Fruit fly (Drosophila melanogaster) S2 (cell line): Measurements from ENCODE around the gene FucTD.

ENCODE experiments used
- CG8478 ChIP-seq: fragments of >200 bp; optimal IDR thresholded peaks from 2 replicates; lab custom pipeline; 2018
- CTCF ChIP-seq, 2 experiments: fragments of >200 bp; optimal IDR thresholded peaks; 2 replicates each; lab custom pipeline; 2018

Gene FucTD

DNA sequence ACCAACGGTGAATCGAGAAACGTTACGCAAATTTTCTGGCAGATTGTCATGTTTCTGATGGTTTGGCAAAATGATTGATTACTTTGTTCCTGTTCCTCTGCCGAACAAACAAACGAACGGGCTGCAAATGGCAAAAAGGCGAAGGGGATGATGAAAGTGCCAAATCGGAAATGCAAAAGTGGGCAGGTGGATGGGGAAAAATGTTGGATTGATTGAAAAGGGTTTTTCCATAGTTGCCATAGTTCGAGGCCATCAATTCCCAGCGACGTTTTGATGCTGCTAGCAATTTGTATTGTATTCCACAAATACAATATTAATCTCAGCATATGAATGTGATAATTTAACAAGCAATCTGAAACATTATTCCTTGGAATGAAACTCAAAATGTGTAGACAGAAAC, at the start of gene FucTD:
Gene FucTD (plus strand): TSS at position 301 of the 400 bp plus-strand sequence.
- TF ChIP-seq CG8478 (no peak), CTCF (optimal IDR thresholded peaks at IDR 0.05; lab: Kevin White, UChicago) (no peak)

DNA sequence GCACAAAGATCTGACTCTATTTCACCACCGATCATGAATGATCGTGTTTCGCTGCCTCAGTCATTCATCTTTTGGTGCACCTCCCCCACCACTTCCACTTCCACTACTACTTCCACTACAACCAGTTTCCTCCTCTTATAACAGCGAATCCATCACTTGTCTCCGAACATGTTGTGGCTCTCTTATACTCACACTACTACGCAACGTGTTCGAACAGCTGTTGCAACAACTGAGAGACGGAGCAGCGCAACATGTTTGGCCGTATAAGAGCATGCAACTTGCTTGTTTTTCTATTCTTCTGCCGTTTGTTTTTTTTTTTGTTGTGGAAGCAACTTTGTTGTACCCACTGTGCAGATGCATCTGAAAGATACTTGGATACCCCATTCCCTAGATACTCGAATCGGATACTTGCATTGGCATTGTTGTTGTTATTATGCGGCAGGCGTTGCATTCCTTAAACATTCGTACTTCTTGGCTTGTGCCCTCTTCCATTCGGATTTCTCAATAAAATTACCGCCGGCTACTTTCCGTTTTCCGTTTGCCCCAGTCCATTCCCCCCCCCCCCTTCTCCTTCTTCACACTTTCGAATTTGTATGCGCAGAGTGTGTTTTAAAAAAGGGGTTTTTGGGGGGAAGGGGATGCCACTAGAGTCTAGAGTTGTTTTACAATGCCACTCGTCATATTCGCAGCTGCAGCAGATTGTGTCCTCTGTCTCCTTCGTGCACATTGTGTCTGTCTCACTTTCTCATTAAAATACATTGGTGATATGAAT, 49.0 kb upstream of the FucTD start:
- no peak for TF ChIP-seq CTCF (optimal IDR thresholded peaks at IDR 0.05; lab: Kevin White, UChicago)
- TF ChIP-seq CG8478, result no peak

- no peak for TF ChIP-seq CG8478
Observed at dm6 chr3L:1368201-1368617, 47.8 kb upstream of the FucTD start.

dm6 chr3L:1370099-1370678, 45.8 kb upstream of the FucTD start, which contains the start of gene ru:
TSS of gene ru (plus strand) at chr3L:1370628.
- TF ChIP-seq CTCF (optimal IDR thresholded peaks at IDR 0.05; lab: Kevin White, UChicago) (no peak), CG8478 (no peak)

DNA sequence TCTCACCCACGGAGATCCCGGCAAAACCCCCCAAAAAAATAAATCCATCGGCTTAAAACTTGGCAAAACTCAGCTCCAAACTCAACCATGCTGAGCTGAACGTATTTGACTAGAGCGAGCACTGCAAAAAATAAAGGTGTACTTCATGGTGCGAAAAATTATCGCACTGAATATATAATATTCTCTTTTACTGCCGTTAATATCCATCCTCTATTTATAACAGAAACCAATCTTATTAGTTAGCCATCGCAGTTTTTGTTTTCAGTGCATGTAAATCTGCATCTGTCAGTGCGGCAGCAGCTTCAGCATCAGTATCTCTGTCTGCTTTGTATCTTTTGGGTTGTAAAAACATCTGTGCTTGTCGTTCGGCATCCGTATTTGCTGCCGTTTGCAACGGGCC, 45.1 kb upstream of the FucTD start:
- TF ChIP-seq CG8478 (no peak), CTCF (optimal IDR thresholded peaks at IDR 0.05; lab: Kevin White, UChicago) (no peak)

dm6 chr3L:1374438-1375133, 41.4 kb upstream of the FucTD start:
- no peak for TF ChIP-seq CG8478
- no peak for TF ChIP-seq CTCF (optimal IDR thresholded peaks at IDR 0.05; lab: Kevin White, UChicago)

dm6 chr3L:1376014-1376745, 39.9 kb upstream of the FucTD start:
- TF ChIP-seq CTCF (optimal IDR thresholded peaks at IDR 0.05; lab: Kevin White, UChicago) (no peak), CG8478 (no peak)

- TF ChIP-seq CTCF (optimal IDR thresholded peaks at IDR 0.05; lab: Kevin White, UChicago) (no peak), CG8478 (no peak)
Observed at dm6 chr3L:1378098-1378645, 37.9 kb upstream of the FucTD start.

- no peak for TF ChIP-seq CG8478
- TF ChIP-seq CTCF (optimal IDR thresholded peaks at IDR 0.05; lab: Kevin White, UChicago), result no peak
Observed at dm6 chr3L:1378862-1379543, 37.0 kb upstream of the FucTD start.

DNA sequence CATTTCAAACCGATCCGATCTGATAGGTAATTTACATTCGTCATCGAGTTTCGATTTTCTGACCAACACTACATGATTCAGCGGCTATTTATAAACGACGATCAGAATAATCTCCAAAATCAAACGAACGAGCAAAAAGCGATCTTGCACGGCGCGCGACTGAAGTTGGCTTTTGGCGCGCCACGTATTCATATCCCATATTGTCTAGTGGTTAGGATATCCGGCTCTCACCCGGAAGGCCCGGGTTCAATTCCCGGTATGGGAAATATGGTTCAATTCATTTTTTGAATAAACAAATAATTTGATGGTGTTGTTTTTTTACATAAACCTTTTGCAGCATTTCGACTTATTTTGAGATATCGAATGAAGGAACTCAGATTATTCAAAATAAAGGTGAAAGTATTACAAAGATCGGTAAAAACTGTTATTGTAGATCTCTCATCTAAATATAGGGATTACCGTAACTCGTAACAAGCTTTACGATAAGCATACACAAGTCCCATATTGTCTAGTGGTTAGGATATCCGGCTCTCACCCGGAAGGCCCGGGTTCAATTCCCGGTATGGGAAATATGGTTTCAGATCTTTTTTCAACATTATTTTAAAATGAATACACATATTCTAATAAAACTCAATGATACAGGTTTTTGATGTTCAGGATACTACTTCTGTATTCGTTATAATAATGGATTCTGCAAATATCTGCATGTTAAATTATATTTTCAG, 36.1 kb upstream of the FucTD start:
- no peak for TF ChIP-seq CTCF (optimal IDR thresholded peaks at IDR 0.05; lab: Kevin White, UChicago)
- no peak for TF ChIP-seq CG8478

DNA sequence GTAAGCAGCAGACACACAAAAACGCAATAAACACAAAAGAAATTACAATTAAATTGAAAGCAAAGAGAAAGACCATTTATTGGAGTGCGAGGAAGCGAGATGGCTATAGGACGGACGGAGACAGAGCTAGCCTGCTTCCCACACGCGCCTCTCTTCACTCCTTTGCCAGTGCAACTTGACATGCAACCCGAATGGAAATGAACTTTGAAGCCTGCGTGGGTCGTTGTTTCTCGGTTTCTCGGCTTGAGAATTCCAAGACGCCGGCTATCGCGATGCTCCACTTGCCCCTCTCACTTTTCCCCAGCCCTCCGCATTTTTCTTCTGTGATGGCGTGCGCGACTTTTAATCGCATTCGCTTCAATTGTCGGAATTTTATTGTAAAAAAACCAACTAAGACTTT, 35.1 kb upstream of the FucTD start:
- TF ChIP-seq CTCF (optimal IDR thresholded peaks at IDR 0.05; lab: Kevin White, UChicago), result no peak
- no peak for TF ChIP-seq CG8478

DNA sequence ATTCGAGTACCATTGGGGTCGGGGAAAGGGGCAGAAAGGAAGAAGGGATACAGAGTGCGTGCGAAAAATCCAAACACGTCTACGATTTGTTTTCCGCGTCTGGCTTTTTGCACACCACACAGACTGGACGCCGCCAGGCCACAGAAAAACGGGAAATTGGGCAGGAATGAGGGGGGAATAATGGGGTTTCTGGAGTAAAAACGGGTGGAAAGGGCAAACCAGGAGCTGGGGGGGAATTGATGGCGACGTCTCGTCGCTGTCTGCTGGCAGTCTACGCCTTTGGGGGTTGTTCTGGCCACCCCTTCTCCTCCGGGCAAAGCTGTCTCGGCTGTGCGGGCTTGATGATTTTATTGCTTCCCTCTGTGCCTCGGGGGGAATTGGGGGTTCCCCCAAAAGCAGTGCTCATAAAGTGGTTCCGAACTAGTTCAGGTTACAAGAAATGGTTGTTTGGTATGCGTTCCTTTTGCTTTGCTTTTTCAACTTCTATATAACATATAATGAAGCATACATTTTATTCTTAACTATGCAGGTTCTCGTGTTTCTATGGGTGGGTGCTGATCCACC, 30.3 kb upstream of the FucTD start:
- TF ChIP-seq CTCF (optimal IDR thresholded peaks at IDR 0.05; lab: Kevin White, UChicago), result no peak
- TF ChIP-seq CG8478, result no peak

DNA sequence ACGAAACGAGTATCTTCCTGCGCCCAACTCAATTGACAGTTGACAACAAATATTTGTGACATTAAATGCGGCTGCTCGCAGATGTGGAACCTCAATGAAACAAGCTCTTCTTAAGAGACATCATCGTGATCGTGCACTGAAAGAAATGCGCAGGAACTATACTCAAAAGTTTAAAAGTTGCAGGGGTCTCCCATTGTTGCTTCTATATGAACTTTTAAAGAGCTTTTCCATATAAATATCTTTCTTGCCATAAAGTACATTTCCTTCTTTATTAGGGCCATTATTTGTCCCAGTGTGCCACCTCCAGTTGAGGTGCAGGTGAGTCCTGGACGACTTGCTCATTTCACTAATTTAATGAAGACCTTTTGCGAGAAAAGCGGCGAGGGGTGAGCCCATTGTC, 27.9 kb upstream of the FucTD start:
- no peak for TF ChIP-seq CG8478
- TF ChIP-seq CTCF (optimal IDR thresholded peaks at IDR 0.05; lab: Kevin White, UChicago), result no peak

- TF ChIP-seq CG8478, result no peak
- TF ChIP-seq CTCF (optimal IDR thresholded peaks at IDR 0.05; lab: Kevin White, UChicago), result no peak
Observed at dm6 chr3L:1388862-1389261, 27.2 kb upstream of the FucTD start.
